Fruit fly (Drosophila melanogaster): ENCODE measurements around the gene Tsp26A.

Gene Tsp26A

DNA sequence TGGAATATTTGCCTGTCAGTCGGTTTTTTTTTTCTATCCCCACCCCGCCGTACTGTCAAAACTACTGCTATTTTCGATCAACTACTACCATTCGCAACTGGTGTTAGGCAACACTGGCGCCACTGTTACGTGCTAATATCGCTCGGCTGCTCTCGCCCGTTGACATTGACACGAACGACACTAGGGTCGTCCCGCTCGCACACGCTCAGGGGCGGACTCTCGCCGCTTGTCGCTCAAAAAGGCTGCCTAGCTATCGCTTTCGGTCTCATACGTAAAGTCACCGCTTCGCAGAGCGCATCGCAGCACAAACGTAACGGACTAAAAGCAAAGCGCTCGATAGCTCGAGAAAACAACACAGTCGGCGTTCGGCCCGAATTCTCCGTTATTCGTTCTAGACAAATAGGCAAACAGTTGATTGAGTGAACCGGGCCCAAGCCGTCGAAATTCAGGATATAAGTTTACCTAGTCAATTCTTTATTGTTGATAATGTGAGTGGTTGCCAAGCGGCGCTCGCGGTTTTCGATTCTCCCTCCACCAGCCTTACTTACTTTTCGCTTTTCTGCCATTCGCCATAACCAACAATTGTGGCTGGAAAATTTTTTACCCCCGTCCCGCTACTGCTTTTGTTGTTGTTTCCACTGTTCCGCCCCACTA is 17.6 kb upstream of the Tsp26A start (continued):
- TF ChIP-seq corto (GFP tag; optimal IDR thresholded peaks at IDR 0.05) (no peak), CG8765 (GFP tag; IDR thresholded peaks at IDR 0.05) (no peak), CG17361 (GFP tag; IDR thresholded peaks at IDR 0.05) (no peak), sim (GFP tag; IDR thresholded peaks at IDR 0.05) (no peak), luna (GFP tag; optimal IDR thresholded peaks at IDR 0.05) (no peak), dm (GFP tag; optimal IDR thresholded peaks at IDR 0.05) (no peak), ara (GFP tag; IDR thresholded peaks at IDR 0.05) (no peak), CG17829 (tag; optimal IDR thresholded peaks at IDR 0.05) (peak; percentile 52), danr (GFP tag; IDR thresholded peaks at IDR 0.05) (no peak), CoRest (tag; optimal IDR thresholded peaks at IDR 0.05) (peak; percentile 45), CG11723 (GFP tag; optimal IDR thresholded peaks at IDR 0.05) (peak; percentile 45), Six4 (GFP tag; optimal IDR thresholded peaks at IDR 0.05) (peak; percentile 8), pnt (GFP tag; optimal IDR thresholded peaks at IDR 0.05) (no peak), CG10366 (GFP tag; IDR thresholded peaks at IDR 0.05) (no peak), Xbp1 (GFP tag; optimal IDR thresholded peaks at IDR 0.05) (peak; percentile 26), CG6254 (GFP tag; optimal IDR thresholded peaks at IDR 0.05) (no peak), Dll (GFP tag; IDR thresholded peaks at IDR 0.05; ENCODE audit: partially characterized antibody) (no peak), Side (GFP tag; optimal IDR thresholded peaks at IDR 0.05) (peak; percentile 33), Sin3A (optimal IDR thresholded peaks at IDR 0.05) (no peak), CG1603 (tag; optimal IDR thresholded peaks at IDR 0.05) (peak; percentile 56), fd3F (GFP tag; optimal IDR thresholded peaks at IDR 0.05) (no peak), CG15269 (tag; optimal IDR thresholded peaks at IDR 0.05) (peak; percentile 38), MESR4 (GFP tag; optimal IDR thresholded peaks at IDR 0.05) (peak; percentile 1), CG11560 (tag; IDR thresholded peaks at IDR 0.05) (no peak), sug (tag; optimal IDR thresholded peaks at IDR 0.05) (peak; percentile 75), CG43689 (GFP tag; IDR thresholded peaks at IDR 0.05) (no peak), CG31441 (GFP tag; IDR thresholded peaks at IDR 0.05) (no peak), Atf6 (GFP tag; IDR thresholded peaks at IDR 0.05) (no peak), Blimp-1 (GFP tag; optimal IDR thresholded peaks at IDR 0.05) (no peak), HLH54F (GFP tag; optimal IDR thresholded peaks at IDR 0.05) (peak; percentile 10), Fer2 (tag; optimal IDR thresholded peaks at IDR 0.05) (no peak), stwl (tag; optimal IDR thresholded peaks at IDR 0.05) (peak; percentile 51), Kr (GFP tag; optimal IDR thresholded peaks at IDR 0.05) (no peak), CrebB (tag; optimal IDR thresholded peaks at IDR 0.05) (peak; percentile 20), Dek (tag; optimal IDR thresholded peaks at IDR 0.05) (peak; percentile 41), CG14014 (GFP tag; IDR thresholded peaks at IDR 0.05) (no peak), CG10959 (GFP tag; IDR thresholded peaks at IDR 0.05) (no peak), C15 (GFP tag; IDR thresholded peaks at IDR 0.05) (no peak), hkb (optimal IDR thresholded peaks at IDR 0.05) (no peak), hkb (GFP tag; IDR thresholded peaks at IDR 0.05) (no peak), gem (tag; optimal IDR thresholded peaks at IDR 0.05) (no peak), CG11085 (GFP tag; IDR thresholded peaks at IDR 0.05) (no peak), ash1 (GFP tag; optimal IDR thresholded peaks at IDR 0.05) (peak; percentile 31), bab2 (GFP tag; optimal IDR thresholded peaks at IDR 0.05) (peak; percentile 51), Doc3 (GFP tag; IDR thresholded peaks at IDR 0.05; ENCODE audit: partially characterized antibody) (no peak), kay (GFP tag; optimal IDR thresholded peaks at IDR 0.05) (peak; percentile 2), amos (GFP tag; IDR thresholded peaks at IDR 0.05; ENCODE audit: partially characterized antibody) (no peak), gcm2 (GFP tag; optimal IDR thresholded peaks at IDR 0.05) (no peak), CG16813 (GFP tag; IDR thresholded peaks at IDR 0.05; ENCODE audit: partially characterized antibody) (no peak), CG7357 (GFP tag; IDR thresholded peaks at IDR 0.05) (no peak), CG15011 (GFP tag; optimal IDR thresholded peaks at IDR 0.05) (no peak)
